Fruit fly (Drosophila melanogaster) whole organism, embryonic: Measurements from ENCODE around the gene CG2256.

Experiments used
- CG11247 ChIP-seq: fragments of 200-800 bp; sonication (Bioruptor generic); IDR thresholded peaks from 2 replicates; pipeline ENCODE4 v1.3.6; 2022; ENCODE audit warnings: missing biosample characterization, missing genetic modification characterization
- CG11723 ChIP-seq: fragments of 200-800 bp; sonication (Bioruptor generic); optimal IDR thresholded peaks from 2 replicates; lab custom pipeline; 2017; ENCODE audit warnings: missing biosample characterization, mild to moderate bottlenecking, missing genetic modification characterization
- CG12219 ChIP-seq: fragments of 200-800 bp; sonication (Bioruptor generic); optimal IDR thresholded peaks from 3 replicates; lab custom pipeline; 2018; ENCODE audit warnings: missing biosample characterization, mild to moderate bottlenecking, missing genetic modification characterization
- CG13287 ChIP-seq: fragments of 200-800 bp; sonication (Bioruptor generic); IDR thresholded peaks from 2 replicates; pipeline ENCODE4 v1.3.6; 2022; ENCODE audit warnings: missing biosample characterization, missing genetic modification characterization; ENCODE audit not compliant: partially characterized antibody
- CG13296 ChIP-seq: fragments of 200-800 bp; sonication (Bioruptor generic); optimal IDR thresholded peaks from 3 replicates; lab custom pipeline; 2018; ENCODE audit warnings: missing biosample characterization, mild to moderate bottlenecking, missing genetic modification characterization
- CG14710 ChIP-seq: fragments of 200-800 bp; sonication (Bioruptor generic); optimal IDR thresholded peaks from 3 replicates; lab custom pipeline; 2019; ENCODE audit warnings: missing biosample characterization, mild to moderate bottlenecking, missing genetic modification characterization, moderate library complexity
- CG15696 ChIP-seq: fragments of 200-800 bp; sonication (Bioruptor generic); optimal IDR thresholded peaks from 2 replicates; lab custom pipeline; 2019; ENCODE audit warnings: missing biosample characterization, mild to moderate bottlenecking, missing genetic modification characterization, moderate library complexity
- CG1602 ChIP-seq: fragments of 200-800 bp; sonication (Bioruptor generic); optimal IDR thresholded peaks from 3 replicates; lab custom pipeline; 2016; ENCODE audit warnings: missing biosample characterization, missing genetic modification characterization
- CG1603 ChIP-seq: fragments of 200-800 bp; sonication (Bioruptor generic); optimal IDR thresholded peaks from 2 replicates; lab custom pipeline; 2019; ENCODE audit warnings: missing biosample characterization, mild to moderate bottlenecking, missing genetic modification characterization, moderate library complexity
- CG17612 ChIP-seq: fragments of 200-800 bp; sonication (Bioruptor generic); IDR thresholded peaks from 2 replicates; pipeline ENCODE4 v1.3.6; 2022; ENCODE audit warnings: missing biosample characterization, missing genetic modification characterization
- CG17802 ChIP-seq: fragments of 200-800 bp; sonication (Bioruptor generic); optimal IDR thresholded peaks from 2 replicates; lab custom pipeline; 2018; ENCODE audit warnings: missing biosample characterization, mild to moderate bottlenecking, missing genetic modification characterization, moderate library complexity
- CG2199 ChIP-seq: fragments of 200-800 bp; sonication (Bioruptor generic); IDR thresholded peaks from 3 replicates; pipeline ENCODE4 v1.3.6; 2022; ENCODE audit warnings: missing biosample characterization, missing genetic modification characterization
- CG3163 ChIP-seq: fragments of 200-800 bp; sonication (Bioruptor generic); optimal IDR thresholded peaks from 3 replicates; lab custom pipeline; 2016; ENCODE audit warnings: missing biosample characterization, missing genetic modification characterization
- CG4328 ChIP-seq: fragments of 200-800 bp; sonication (Bioruptor generic); optimal IDR thresholded peaks from 3 replicates; lab custom pipeline; 2017; ENCODE audit warnings: missing biosample characterization, missing genetic modification reagents, missing genetic modification characterization
- CG4820 ChIP-seq: fragments of 200-800 bp; sonication (Bioruptor generic); optimal IDR thresholded peaks from 3 replicates; lab custom pipeline; 2016; ENCODE audit warnings: missing biosample characterization, missing genetic modification characterization
- CG5245 ChIP-seq: fragments of 200-800 bp; sonication (Bioruptor generic); optimal IDR thresholded peaks from 3 replicates; lab custom pipeline; 2016; ENCODE audit warnings: missing biosample characterization, missing genetic modification characterization
- CG6689 ChIP-seq: fragments of 200-800 bp; sonication (Bioruptor generic); IDR thresholded peaks from 2 replicates; pipeline ENCODE4 v1.3.6; 2022; ENCODE audit warnings: missing biosample characterization, missing genetic modification characterization
- CG6765 ChIP-seq: fragments of 200-800 bp; sonication (Bioruptor generic); optimal IDR thresholded peaks from 3 replicates; lab custom pipeline; 2017; ENCODE audit warnings: missing biosample characterization, mild to moderate bottlenecking, missing genetic modification characterization
- CG7372 ChIP-seq: fragments of 200-800 bp; sonication (Bioruptor generic); IDR thresholded peaks from 2 replicates; pipeline ENCODE4 v1.3.6; 2022; ENCODE audit warnings: missing biosample characterization, missing genetic modification characterization
- CG7963 ChIP-seq: fragments of 200-800 bp; sonication (Bioruptor generic); IDR thresholded peaks from 3 replicates; pipeline ENCODE4 v1.3.6; 2022; ENCODE audit warnings: missing biosample characterization, missing genetic modification characterization; ENCODE audit not compliant: partially characterized antibody
- CG8478 ChIP-seq: fragments of >200 bp; optimal IDR thresholded peaks from 2 replicates; lab custom pipeline; 2018
- CG9215 ChIP-seq: fragments of 200-800 bp; sonication (Bioruptor generic); IDR thresholded peaks from 2 replicates; pipeline ENCODE4 v1.3.6; 2022; ENCODE audit warnings: missing biosample characterization, missing genetic modification characterization
- Camta ChIP-seq: fragments of 200-800 bp; sonication (Bioruptor generic); optimal IDR thresholded peaks from 2 replicates; lab custom pipeline; 2016; ENCODE audit warnings: missing biosample characterization, missing genetic modification characterization
- CrebB ChIP-seq: fragments of 200-800 bp; sonication (Bioruptor generic); optimal IDR thresholded peaks from 3 replicates; lab custom pipeline; 2018; ENCODE audit warnings: missing biosample characterization, mild to moderate bottlenecking, missing genetic modification characterization
- Dad ChIP-seq: fragments of 200-800 bp; sonication (Bioruptor generic); optimal IDR thresholded peaks from 3 replicates; lab custom pipeline; 2016; ENCODE audit warnings: missing biosample characterization, missing genetic modification characterization
- Dip3 ChIP-seq: fragments of 200-800 bp; sonication (Bioruptor generic); optimal IDR thresholded peaks from 3 replicates; lab custom pipeline; 2016; ENCODE audit warnings: missing biosample characterization, missing genetic modification characterization
- Drgx ChIP-seq: fragments of 200-800 bp; sonication (Bioruptor generic); IDR thresholded peaks from 2 replicates; pipeline ENCODE4 v1.3.6; 2022; ENCODE audit warnings: missing biosample characterization, missing genetic modification characterization
- Elba2 ChIP-seq: fragments of 200-800 bp; sonication (Bioruptor generic); optimal IDR thresholded peaks from 3 replicates; lab custom pipeline; 2016; ENCODE audit warnings: missing biosample characterization, missing genetic modification characterization
- Fer2 ChIP-seq: fragments of 200-800 bp; sonication (Bioruptor generic); optimal IDR thresholded peaks from 2 replicates; lab custom pipeline; 2018; ENCODE audit warnings: missing biosample characterization, mild to moderate bottlenecking, missing genetic modification characterization, moderate library complexity
- Gug ChIP-seq: fragments of 200-800 bp; sonication (Bioruptor generic); IDR thresholded peaks from 4 replicates; pipeline ENCODE4 v1.3.6; 2022; ENCODE audit warnings: missing biosample characterization, missing genetic modification characterization
- HLH4C ChIP-seq: fragments of 200-800 bp; sonication (Bioruptor generic); IDR thresholded peaks from 3 replicates; pipeline ENCODE4 v1.3.6; 2022; ENCODE audit warnings: missing biosample characterization, missing genetic modification characterization; ENCODE audit not compliant: partially characterized antibody
- Sox100B ChIP-seq: fragments of 200-800 bp; sonication (Bioruptor generic); optimal IDR thresholded peaks from 3 replicates; lab custom pipeline; 2018; ENCODE audit warnings: missing biosample characterization, mild to moderate bottlenecking, missing genetic modification characterization
- Sry-δ ChIP-seq: fragments of 200-800 bp; sonication (Bioruptor generic); optimal IDR thresholded peaks from 2 replicates; lab custom pipeline; 2016; ENCODE audit warnings: missing biosample characterization, missing genetic modification characterization
- aop ChIP-seq: fragments of 200-800 bp; sonication (Bioruptor generic); IDR thresholded peaks from 2 replicates; pipeline ENCODE4 v1.3.6; 2022; ENCODE audit warnings: missing biosample characterization, missing genetic modification characterization
- br ChIP-seq: fragments of >200 bp; optimal IDR thresholded peaks from 2 replicates; lab custom pipeline; 2017
- btn ChIP-seq: fragments of 200-800 bp; sonication (Bioruptor generic); optimal IDR thresholded peaks from 2 replicates; lab custom pipeline; 2016; ENCODE audit warnings: missing biosample characterization, missing genetic modification characterization
- cwo ChIP-seq: fragments of 200-800 bp; sonication (Bioruptor generic); optimal IDR thresholded peaks from 3 replicates; lab custom pipeline; 2017; ENCODE audit warnings: missing biosample characterization, missing genetic modification characterization, mild to moderate bottlenecking, moderate library complexity, missing genetic modification reagents
- fru ChIP-seq: fragments of >200 bp; optimal IDR thresholded peaks from 2 replicates; lab custom pipeline; 2017
- gcm2 ChIP-seq: fragments of 200-800 bp; sonication (Bioruptor generic); optimal IDR thresholded peaks from 2 replicates; lab custom pipeline; 2016; ENCODE audit warnings: missing biosample characterization, missing genetic modification characterization
- h ChIP-seq: fragments of >200 bp; optimal IDR thresholded peaks from 2 replicates; lab custom pipeline; 2017
- jing ChIP-seq: fragments of 200-800 bp; sonication (Bioruptor generic); optimal IDR thresholded peaks from 2 replicates; lab custom pipeline; 2018; ENCODE audit warnings: missing biosample characterization, mild to moderate bottlenecking, missing genetic modification characterization
- phol ChIP-seq: fragments of 200-800 bp; sonication (Bioruptor generic); optimal IDR thresholded peaks from 3 replicates; lab custom pipeline; 2018; ENCODE audit warnings: missing biosample characterization, mild to moderate bottlenecking, missing genetic modification characterization, moderate library complexity
- slp2 ChIP-seq: fragments of 200-800 bp; sonication (Bioruptor generic); optimal IDR thresholded peaks from 2 replicates; lab custom pipeline; 2016; ENCODE audit warnings: missing biosample characterization, missing genetic modification characterization
- zfh2 ChIP-seq: fragments of 200-800 bp; sonication (Bioruptor generic); optimal IDR thresholded peaks from 2 replicates; lab custom pipeline; 2016; ENCODE audit warnings: missing biosample characterization, missing genetic modification characterization

Gene CG2256

DNA sequence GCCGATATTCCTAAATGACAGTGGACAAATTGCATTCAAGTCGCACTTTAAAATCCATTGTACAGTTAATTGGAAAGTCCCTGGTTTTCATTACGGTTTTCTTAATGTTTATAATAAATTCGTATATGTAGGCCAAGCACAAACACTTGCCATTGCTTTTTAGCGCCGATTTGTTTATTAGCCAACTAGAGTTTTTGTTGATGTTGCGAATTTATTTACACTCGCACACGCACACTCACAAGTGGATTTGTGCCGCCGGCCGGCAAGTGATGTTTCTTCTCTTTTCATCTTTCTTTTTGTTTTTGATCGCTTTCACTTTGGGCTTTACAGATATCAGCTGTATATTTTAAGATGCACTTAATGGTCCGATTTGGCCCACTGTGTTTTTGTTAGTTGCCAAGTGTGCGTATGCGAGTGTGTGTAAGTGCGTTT lies 29.7 kb downstream of the CG2256 start (continued):
- peak; percentile 44 for TF ChIP-seq jing
- peak; percentile 32 for TF ChIP-seq CG7372 (GFP tag; lab: Robert Waterston, UW)
- TF ChIP-seq CG15696 (tag; lab: Kevin White, UChicago) = peak; percentile 67
- no peak for TF ChIP-seq Elba2 (GFP tag; lab: Kevin White, UChicago)
- TF ChIP-seq CG14710 (tag; lab: Kevin White, UChicago) = peak; percentile 64
- no peak for TF ChIP-seq CG1603 (tag; lab: Kevin White, UChicago)
- TF ChIP-seq CG12219 (GFP tag; lab: Kevin White, UChicago) = peak; percentile 19
- no peak for TF ChIP-seq CG2199 (GFP tag; lab: Robert Waterston, UW)
- peak; percentile 32 for TF ChIP-seq CG3163
- no peak for TF ChIP-seq CG8478 (lab: Kevin White, UChicago)
- no peak for TF ChIP-seq CG7963
- TF ChIP-seq CG5245 (GFP tag; lab: Kevin White, UChicago) = peak; percentile 16
- peak; percentile 43; the same call in 2 of the 4 replicates for TF ChIP-seq Gug (GFP tag; lab: Robert Waterston, UW)
- TF ChIP-seq Dip3 (GFP tag; lab: Kevin White, UChicago) = peak; percentile 67
- no peak for TF ChIP-seq aop (GFP tag; lab: Robert Waterston, UW)
- TF ChIP-seq btn = no peak
- peak; percentile 47; the same call in 1 of the 2 replicates for TF ChIP-seq Drgx
- peak; percentile 25 for TF ChIP-seq CG6765 (GFP tag; lab: Kevin White, UChicago)
- no peak for TF ChIP-seq gcm2 (GFP tag; lab: Kevin White, UChicago)
- peak; percentile 71 for TF ChIP-seq phol (tag; lab: Kevin White, UChicago)
- no peak for TF ChIP-seq CG17612
- peak; percentile 67 for TF ChIP-seq CG6689 (GFP tag; lab: Robert Waterston, UW)
- peak; percentile 58 for TF ChIP-seq CG13296 (GFP tag; lab: Kevin White, UChicago)
- peak; percentile 48 for TF ChIP-seq cwo (GFP tag; lab: Kevin White, UChicago)
- peak; percentile 54 for TF ChIP-seq CG1602 (GFP tag; lab: Kevin White, UChicago)
- TF ChIP-seq CG4328 (GFP tag; lab: Kevin White, UChicago) = peak; percentile 76
- TF ChIP-seq Dad (GFP tag; lab: Kevin White, UChicago) = peak; percentile 40
- peak; percentile 60 for TF ChIP-seq CG9215 (GFP tag; lab: Robert Waterston, UW)
- no peak for TF ChIP-seq HLH4C (GFP tag; lab: Robert Waterston, UW)
- TF ChIP-seq CG11247 = 0 out of 2 replicates have a peak, but pooled peaks have one; percentile 23
- TF ChIP-seq fru = no peak
- TF ChIP-seq br (lab: Kevin White, UChicago) = no peak
- no peak for TF ChIP-seq CG13287 (GFP tag; lab: Robert Waterston, UW)
- no peak for TF ChIP-seq CrebB (tag; lab: Kevin White, UChicago)
- TF ChIP-seq Fer2 = peak; percentile 49
- peak; percentile 64 for TF ChIP-seq CG4820 (GFP tag; lab: Kevin White, UChicago)
- TF ChIP-seq CG11723 = peak; percentile 45
- TF ChIP-seq h (lab: Kevin White, UChicago) = no peak
- TF ChIP-seq slp2 (GFP tag; lab: Kevin White, UChicago) = peak; percentile 83
- TF ChIP-seq Camta (GFP tag; lab: Kevin White, UChicago) = peak; percentile 75
- peak; percentile 87 for TF ChIP-seq Sox100B (GFP tag; lab: Kevin White, UChicago)
- no peak for TF ChIP-seq Sry-δ (GFP tag; lab: Kevin White, UChicago)
- no peak for TF ChIP-seq CG17802 (tag; lab: Kevin White, UChicago)
- TF ChIP-seq zfh2 (GFP tag; lab: Kevin White, UChicago) = peak; percentile 75
